Worm (Caenorhabditis elegans) whole organism, L2 larva: Measurements from ENCODE around the gene srg-10.

Experiments used
- C34F6.9 ChIP-seq: fragments of 150-350 bp; optimal IDR thresholded peaks from 2 replicates; lab custom pipeline; 2014; ENCODE audit warnings: missing biosample characterization, missing genetic modification characterization
- F13H6.1 ChIP-seq: sonication (generic microtip); optimal IDR thresholded peaks from 2 replicates; lab custom pipeline; 2016; ENCODE audit warnings: missing genetic modification characterization, missing compliant biosample characterization
- Y55F3AM.14 ChIP-seq: fragments of 200-800 bp; sonication (Bioruptor generic); optimal IDR thresholded peaks from 2 replicates; lab custom pipeline; 2018; ENCODE audit warnings: mild to moderate bottlenecking, missing genetic modification characterization, missing compliant biosample characterization
- alr-1 ChIP-seq: fragments of 150-350 bp; optimal IDR thresholded peaks from 2 replicates; lab custom pipeline; 2014; ENCODE audit warnings: missing biosample characterization, missing genetic modification characterization
- ama-1 ChIP-seq: fragments of 150-350 bp; optimal IDR thresholded peaks from 2 replicates; lab custom pipeline; 2018; ENCODE audit warnings: inconsistent platforms
- blmp-1 ChIP-seq: sonication (generic microtip); optimal IDR thresholded peaks from 2 replicates; lab custom pipeline; 2017; ENCODE audit warnings: missing genetic modification characterization, mild to moderate bottlenecking, missing compliant biosample characterization, antibody characterized with exemption, moderate library complexity; ENCODE audit not compliant: insufficient read depth
- ceh-16 ChIP-seq: fragments of 150-350 bp; optimal IDR thresholded peaks from 2 replicates; lab custom pipeline; 2014; ENCODE audit warnings: missing biosample characterization, missing genetic modification characterization
- ceh-82 ChIP-seq: fragments of 150-350 bp; optimal IDR thresholded peaks from 2 replicates; lab custom pipeline; 2014; ENCODE audit warnings: missing biosample characterization, missing genetic modification characterization
- crh-2 ChIP-seq: sonication (generic microtip); optimal IDR thresholded peaks from 2 replicates; lab custom pipeline; 2017; ENCODE audit warnings: missing biosample characterization, missing genetic modification characterization
- dmd-4 ChIP-seq: sonication (generic microtip); optimal IDR thresholded peaks from 2 replicates; lab custom pipeline; 2017; ENCODE audit warnings: missing biosample characterization, missing genetic modification characterization
- elt-1 ChIP-seq: fragments of 150-350 bp; optimal IDR thresholded peaks from 2 replicates; lab custom pipeline; 2014; ENCODE audit warnings: missing biosample characterization, missing genetic modification characterization
- elt-3 ChIP-seq: sonication (generic microtip); optimal IDR thresholded peaks from 2 replicates; lab custom pipeline; 2017; ENCODE audit warnings: missing biosample characterization, missing genetic modification characterization
- fos-1 ChIP-seq: fragments of 150-350 bp; optimal IDR thresholded peaks from 2 replicates; lab custom pipeline; 2014; ENCODE audit warnings: missing biosample characterization, missing genetic modification characterization
- gmeb-1 ChIP-seq: fragments of 150-350 bp; optimal IDR thresholded peaks from 2 replicates; lab custom pipeline; 2014; ENCODE audit warnings: missing biosample characterization, missing genetic modification characterization
- lin-11 ChIP-seq: fragments of 150-350 bp; sonication (generic microtip); optimal IDR thresholded peaks from 2 replicates; lab custom pipeline; 2014; ENCODE audit warnings: missing biosample characterization, missing genetic modification characterization, inconsistent platforms, mixed read lengths
- lin-13 ChIP-seq: fragments of 150-350 bp; optimal IDR thresholded peaks from 2 replicates; lab custom pipeline; 2014; ENCODE audit warnings: missing biosample characterization, missing genetic modification reagents, missing genetic modification characterization
- lin-39 ChIP-seq: fragments of 150-350 bp; optimal IDR thresholded peaks from 2 replicates; lab custom pipeline; 2014; ENCODE audit warnings: missing biosample characterization, missing genetic modification reagents, missing genetic modification characterization
- lsy-2 ChIP-seq, 2 experiments: fragments of 150-350 bp in 1 of 2; sonication (generic microtip) in 1 of 2; optimal IDR thresholded peaks; 2 replicates each; lab custom pipeline; 2014 to 2017; ENCODE audit warnings: missing biosample characterization in 2 of 2, missing genetic modification characterization in 2 of 2
- mab-5 ChIP-seq: fragments of 150-350 bp; optimal IDR thresholded peaks from 2 replicates; lab custom pipeline; 2014; ENCODE audit warnings: missing biosample characterization, missing genetic modification characterization
- mbf-1 ChIP-seq: sonication (generic microtip); optimal IDR thresholded peaks from 2 replicates; lab custom pipeline; 2017; ENCODE audit warnings: missing biosample characterization, missing genetic modification characterization
- nhr-10 ChIP-seq: sonication (generic microtip); optimal IDR thresholded peaks from 2 replicates; lab custom pipeline; 2017; ENCODE audit warnings: missing biosample characterization, missing genetic modification characterization
- nhr-11 ChIP-seq: fragments of 150-350 bp; optimal IDR thresholded peaks from 2 replicates; lab custom pipeline; 2014; ENCODE audit warnings: missing biosample characterization, missing genetic modification characterization
- nhr-12 ChIP-seq: fragments of 150-350 bp; optimal IDR thresholded peaks from 2 replicates; lab custom pipeline; 2014; ENCODE audit warnings: missing biosample characterization, missing genetic modification characterization
- nhr-129 ChIP-seq: fragments of 150-350 bp; optimal IDR thresholded peaks from 2 replicates; lab custom pipeline; 2014; ENCODE audit warnings: missing biosample characterization, missing genetic modification characterization
- nhr-21 ChIP-seq: fragments of 150-350 bp; optimal IDR thresholded peaks from 2 replicates; lab custom pipeline; 2014; ENCODE audit warnings: missing biosample characterization, missing genetic modification characterization
- nhr-237 ChIP-seq: fragments of 150-350 bp; optimal IDR thresholded peaks from 2 replicates; lab custom pipeline; 2014; ENCODE audit warnings: missing biosample characterization, missing genetic modification characterization
- nhr-25 ChIP-seq: fragments of 150-350 bp; sonication (generic microtip); optimal IDR thresholded peaks from 3 replicates; lab custom pipeline; 2014; ENCODE audit warnings: missing biosample characterization, missing genetic modification characterization
- nhr-6 ChIP-seq: fragments of 150-350 bp; optimal IDR thresholded peaks from 2 replicates; lab custom pipeline; 2014; ENCODE audit warnings: missing biosample characterization, missing genetic modification characterization
- nhr-77 ChIP-seq: fragments of 150-350 bp; optimal IDR thresholded peaks from 2 replicates; lab custom pipeline; 2014; ENCODE audit warnings: missing biosample characterization, missing genetic modification characterization
- peb-1 ChIP-seq: fragments of 150-350 bp; optimal IDR thresholded peaks from 2 replicates; lab custom pipeline; 2014; ENCODE audit warnings: missing biosample characterization, missing genetic modification characterization
- sem-4 ChIP-seq: fragments of 150-350 bp; optimal IDR thresholded peaks from 2 replicates; lab custom pipeline; 2014; ENCODE audit warnings: missing biosample characterization, missing genetic modification reagents, missing genetic modification characterization
- skn-1 ChIP-seq: sonication (generic microtip); optimal IDR thresholded peaks from 2 replicates; lab custom pipeline; 2017; ENCODE audit warnings: missing biosample characterization, missing genetic modification characterization
- sma-3 ChIP-seq: sonication (generic microtip); optimal IDR thresholded peaks from 2 replicates; lab custom pipeline; 2016; ENCODE audit warnings: missing genetic modification reagents, missing genetic modification characterization, missing compliant biosample characterization
- sma-9 ChIP-seq, 2 experiments: fragments of 150-350 bp in 1 of 2; sonication (generic microtip) in 1 of 2; optimal IDR thresholded peaks; 2 replicates each; lab custom pipeline; 2014 to 2016; ENCODE audit warnings: missing genetic modification characterization in 2 of 2, mild to moderate bottlenecking in 1 of 2, missing biosample characterization in 1 of 2, missing compliant biosample characterization in 1 of 2, missing genetic modification reagents in 1 of 2, moderate library complexity in 1 of 2
- snpc-4 ChIP-seq: fragments of 150-350 bp; optimal IDR thresholded peaks from 2 replicates; lab custom pipeline; 2014; ENCODE audit warnings: missing biosample characterization, missing genetic modification characterization
- unc-39 ChIP-seq: fragments of 150-350 bp; optimal IDR thresholded peaks from 2 replicates; lab custom pipeline; 2014; ENCODE audit warnings: missing biosample characterization, missing genetic modification characterization
- unc-55 ChIP-seq: fragments of 150-350 bp; sonication (generic microtip); optimal IDR thresholded peaks from 3 replicates; lab custom pipeline; 2014; ENCODE audit warnings: missing biosample characterization, missing genetic modification reagents, missing genetic modification characterization
- unc-62 ChIP-seq: fragments of 150-350 bp; optimal IDR thresholded peaks from 2 replicates; lab custom pipeline; 2014; ENCODE audit warnings: missing biosample characterization, missing genetic modification reagents, missing genetic modification characterization
- zag-1 ChIP-seq: fragments of 150-350 bp; optimal IDR thresholded peaks from 2 replicates; lab custom pipeline; 2014; ENCODE audit warnings: missing biosample characterization, missing genetic modification characterization
- ztf-1 ChIP-seq: fragments of 200-800 bp; sonication (Bioruptor generic); conservative IDR thresholded peaks from 2 replicates; pipeline ENCODE4 v1.3.6; 2022; ENCODE audit warnings: missing genetic modification characterization, missing compliant biosample characterization

srg-10 gene

DNA sequence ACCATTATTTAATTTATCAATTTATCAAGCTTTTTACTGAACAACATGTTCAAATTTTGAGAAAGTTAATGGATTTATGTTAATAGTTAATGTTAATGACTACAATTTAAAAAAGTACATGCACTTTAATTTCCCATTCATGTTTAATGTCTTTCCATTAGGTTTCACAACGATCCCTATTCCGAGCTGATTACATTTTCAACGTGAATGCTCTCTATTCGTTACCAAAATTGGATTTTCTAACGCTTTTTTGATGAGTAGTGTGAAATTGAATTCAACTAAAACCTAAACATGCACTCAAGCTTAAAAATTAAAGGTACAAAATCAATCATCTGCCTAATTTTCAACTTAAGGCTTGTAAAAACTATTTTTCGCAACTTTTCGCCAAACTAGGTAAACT lies 20.2 kb upstream of the srg-10 start:
- TF ChIP-seq Y55F3AM.14 (GFP tag; lab: Kevin White, UChicago), result no peak
- TF ChIP-seq ama-1, result no peak
- no peak for TF ChIP-seq ceh-82 (tag; lab: Kevin White, UChicago)
- no peak for TF ChIP-seq dmd-4 (tag; lab: Kevin White, UChicago)
- no peak for TF ChIP-seq nhr-6 (tag; lab: Kevin White, UChicago)
- no peak for TF ChIP-seq mab-5
- no peak for TF ChIP-seq nhr-237 (tag; lab: Kevin White, UChicago)
- no peak for TF ChIP-seq nhr-10 (tag; lab: Kevin White, UChicago)
- TF ChIP-seq nhr-129, result no peak
- no peak for TF ChIP-seq crh-2 (tag; lab: Kevin White, UChicago)

DNA sequence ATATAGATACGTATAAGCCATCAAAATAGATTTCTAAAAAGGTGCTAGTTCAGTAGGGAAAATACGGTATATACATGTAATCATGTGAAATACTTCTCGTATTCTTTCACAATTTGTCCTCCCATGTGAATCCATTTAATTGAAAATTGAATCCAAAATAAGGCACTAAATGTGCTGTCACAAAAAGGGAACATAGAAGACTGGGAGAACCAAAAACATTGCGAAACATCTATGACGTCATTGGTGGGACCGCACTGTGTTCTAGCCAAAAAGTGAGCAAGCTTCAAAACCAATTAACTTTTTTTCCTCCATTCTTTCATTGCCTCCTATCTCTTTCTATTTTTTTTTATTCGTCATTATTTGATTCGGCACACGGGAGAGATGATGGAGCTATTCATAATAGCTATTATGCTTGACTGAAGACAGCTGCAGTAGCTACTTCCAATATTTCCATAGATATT lies 19.2 kb upstream of the srg-10 start, which contains the start of gene cdka-1:
Gene cdka-1 (plus strand): TSS at position 411 of the 461 bp plus-strand sequence.
- TF ChIP-seq crh-2 (tag; lab: Kevin White, UChicago) (peak; percentile 23), lsy-2 (tag; optimal IDR thresholded peaks at IDR 0.05; lab: Kevin White, UChicago) (peak in 1 of 2 experiments; percentile 59), sma-3 (GFP tag; lab: Kevin White, UChicago) (no peak), sem-4 (tag; lab: Kevin White, UChicago) (peak; percentile 37), mbf-1 (tag; lab: Kevin White, UChicago) (no peak), lin-13 (GFP tag; lab: Kevin White, UChicago) (no peak), unc-55 (GFP tag; lab: Kevin White, UChicago) (peak; percentile 77), ceh-16 (tag; lab: Kevin White, UChicago) (no peak), peb-1 (no peak), zag-1 (peak; percentile 77), nhr-129 (no peak), alr-1 (tag; lab: Kevin White, UChicago) (no peak), blmp-1 (tag; lab: Kevin White, UChicago) (no peak), elt-3 (tag; lab: Kevin White, UChicago) (no peak), sma-9 (GFP tag; optimal IDR thresholded peaks at IDR 0.05; lab: Kevin White, UChicago) (peak; percentile 55), sma-9 (tag; optimal IDR thresholded peaks at IDR 0.05; lab: Kevin White, UChicago) (no peak), C34F6.9 (peak; percentile 63), gmeb-1 (tag; lab: Kevin White, UChicago) (no peak)

DNA sequence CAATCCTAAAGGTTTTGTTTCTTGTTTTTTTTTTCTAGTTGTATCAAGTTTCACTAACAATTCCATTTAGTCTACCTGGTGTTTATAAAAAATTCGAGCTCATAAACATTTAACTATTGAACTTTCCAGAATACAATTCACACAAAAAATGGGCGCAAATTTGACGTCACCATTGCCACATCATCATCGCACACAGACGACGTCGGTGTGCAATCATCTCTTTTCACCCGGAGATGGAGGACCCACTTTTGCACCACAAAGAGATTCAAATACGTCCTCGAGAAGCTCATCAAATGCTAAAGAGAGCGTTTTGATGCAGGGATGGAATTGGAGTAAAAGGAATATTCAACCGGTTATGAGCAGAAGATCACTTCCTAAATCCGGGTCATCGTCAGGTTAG lies 18.1 kb upstream of the srg-10 start:
- peak; percentile 36 for TF ChIP-seq crh-2 (tag; lab: Kevin White, UChicago)
- TF ChIP-seq nhr-6 (tag; lab: Kevin White, UChicago), result no peak

DNA sequence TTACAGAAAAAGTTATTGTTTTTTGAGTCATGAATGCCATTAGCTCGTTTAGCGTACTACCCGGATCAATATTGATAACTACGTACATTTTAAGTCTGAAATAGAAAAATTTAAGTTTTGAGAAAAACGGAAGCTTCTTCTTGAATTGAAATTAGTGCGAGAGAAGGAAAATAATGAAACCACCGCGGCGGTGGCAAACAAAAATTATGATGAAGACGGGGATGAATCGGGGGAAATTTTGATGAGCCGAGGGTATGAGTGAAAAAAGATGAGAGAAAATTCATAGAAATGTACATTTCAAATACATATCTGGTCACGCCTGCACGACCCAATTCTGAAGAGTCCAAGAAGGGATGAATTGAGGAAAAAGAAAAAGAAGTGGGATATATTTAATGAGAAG lies 12.3 kb upstream of the srg-10 start, which contains the start of gene T23F11.4:
Gene T23F11.4 (minus strand): TSS at position 101 of the 400 bp plus-strand sequence.
- TF ChIP-seq fos-1 (tag; lab: Kevin White, UChicago) (no peak), nhr-21 (tag; lab: Kevin White, UChicago) (no peak), skn-1 (tag; lab: Kevin White, UChicago) (no peak), nhr-6 (tag; lab: Kevin White, UChicago) (no peak), elt-3 (tag; lab: Kevin White, UChicago) (no peak), sem-4 (tag; lab: Kevin White, UChicago) (no peak), nhr-77 (no peak), unc-55 (GFP tag; lab: Kevin White, UChicago) (no peak), lsy-2 (tag; optimal IDR thresholded peaks at IDR 0.05; lab: Kevin White, UChicago) (no peak), nhr-237 (tag; lab: Kevin White, UChicago) (no peak), nhr-10 (tag; lab: Kevin White, UChicago) (no peak), blmp-1 (tag; lab: Kevin White, UChicago) (no peak), lin-39 (tag; lab: Kevin White, UChicago) (no peak), zag-1 (no peak), snpc-4 (tag; lab: Kevin White, UChicago) (no peak), unc-62 (GFP tag; lab: Kevin White, UChicago) (no peak)

ce11 chrIII:4666753-4667400 lies 10.7 kb upstream of the srg-10 start:
- TF ChIP-seq C34F6.9, result peak; percentile 70
- TF ChIP-seq nhr-21 (tag; lab: Kevin White, UChicago), result peak; percentile 47
- TF ChIP-seq F13H6.1, result peak; percentile 65
- peak; percentile 52 for TF ChIP-seq sma-3 (GFP tag; lab: Kevin White, UChicago)
- TF ChIP-seq ztf-1 (GFP tag; lab: Robert Waterston, UW), result no peak
- peak in 1 of 2 experiments; percentile 52 for TF ChIP-seq lsy-2 (tag; optimal IDR thresholded peaks at IDR 0.05; lab: Kevin White, UChicago)
- peak; percentile 73 for TF ChIP-seq nhr-25 (tag; lab: Kevin White, UChicago)
- no peak for TF ChIP-seq ceh-82 (tag; lab: Kevin White, UChicago)
- TF ChIP-seq nhr-11, result no peak
- no peak for TF ChIP-seq gmeb-1 (tag; lab: Kevin White, UChicago)
- no peak for TF ChIP-seq lin-11
- TF ChIP-seq mbf-1 (tag; lab: Kevin White, UChicago), result no peak
- TF ChIP-seq elt-1, result no peak
- peak; percentile 49 for TF ChIP-seq sma-9 (GFP tag; optimal IDR thresholded peaks at IDR 0.05; lab: Kevin White, UChicago)
- no peak for TF ChIP-seq sma-9 (tag; optimal IDR thresholded peaks at IDR 0.05; lab: Kevin White, UChicago)
- TF ChIP-seq zag-1, result peak; percentile 46
- TF ChIP-seq nhr-12 (tag; lab: Kevin White, UChicago), result no peak
- no peak for TF ChIP-seq nhr-10 (tag; lab: Kevin White, UChicago)
- no peak for TF ChIP-seq unc-62 (GFP tag; lab: Kevin White, UChicago)
- peak; percentile 34 for TF ChIP-seq nhr-6 (tag; lab: Kevin White, UChicago)
- TF ChIP-seq skn-1 (tag; lab: Kevin White, UChicago), result no peak
- TF ChIP-seq unc-39, result no peak
- TF ChIP-seq nhr-77, result no peak
- TF ChIP-seq ama-1, result no peak
- TF ChIP-seq crh-2 (tag; lab: Kevin White, UChicago), result peak; percentile 25
